Worm (Caenorhabditis elegans) whole organism, young adult: ENCODE results near the gene btb-2.

Experiments used
- B0035.1 ChIP-seq: sonication (generic microtip); optimal IDR thresholded peaks from 2 replicates; lab custom pipeline; 2016; ENCODE audit warnings: missing genetic modification characterization, mild to moderate bottlenecking, missing compliant biosample characterization, missing genotype, missing genetic modification reagents
- D2030.7 ChIP-seq: fragments of 200-800 bp; sonication (Bioruptor generic); IDR thresholded peaks from 2 replicates; pipeline ENCODE4 v1.3.6; 2022; ENCODE audit warnings: missing genetic modification reagents, missing genetic modification characterization, missing compliant biosample characterization
- F23B12.7 ChIP-seq: sonication (generic microtip); optimal IDR thresholded peaks from 2 replicates; lab custom pipeline; 2017; ENCODE audit warnings: missing genetic modification characterization, mild to moderate bottlenecking, missing compliant biosample characterization, antibody characterized with exemption, moderate library complexity; ENCODE audit not compliant: insufficient read depth
- F39B2.1 ChIP-seq: fragments of 200-800 bp; sonication (Bioruptor generic); IDR thresholded peaks from 2 replicates; pipeline ENCODE4 v1.3.6; 2022; ENCODE audit warnings: missing genetic modification reagents, missing genetic modification characterization, missing compliant biosample characterization
- F57C9.4 ChIP-seq: sonication (generic microtip); optimal IDR thresholded peaks from 2 replicates; lab custom pipeline; 2017; ENCODE audit warnings: mild to moderate bottlenecking, missing genetic modification characterization, missing compliant biosample characterization
- K11D2.4 ChIP-seq: fragments of 200-800 bp; sonication (Bioruptor generic); IDR thresholded peaks from 2 replicates; pipeline ENCODE4 v1.3.6; 2022; ENCODE audit warnings: missing genetic modification reagents, missing genetic modification characterization, missing compliant biosample characterization
- ama-1 ChIP-seq, 3 experiments: fragments of 150-350 bp in 1 of 3; sonication (generic microtip) in 2 of 3; optimal IDR thresholded peaks; 2 replicates each; lab custom pipeline; 2014 to 2018; ENCODE audit warnings: missing biosample characterization in 2 of 3, missing genetic modification characterization in 2 of 3, missing genetic modification reagents in 2 of 3
- attf-5 ChIP-seq: fragments of 200-800 bp; sonication (Bioruptor generic); optimal IDR thresholded peaks from 2 replicates; lab custom pipeline; 2018; ENCODE audit warnings: mild to moderate bottlenecking, missing genetic modification characterization, missing compliant biosample characterization
- cebp-1 ChIP-seq, 2 experiments: fragments of 200-800 bp in 1 of 2; sonication (Bioruptor generic) in 1 of 2; sonication (generic microtip) in 1 of 2; IDR thresholded peaks in 1 of 2; optimal IDR thresholded peaks in 1 of 2; 2 replicates each; pipeline versions ENCODE4 v1.3.6 to Lab custom; 2017 to 2022; ENCODE audit warnings: missing compliant biosample characterization in 2 of 2, missing genetic modification characterization in 2 of 2, mild to moderate bottlenecking in 1 of 2, missing genetic modification reagents in 1 of 2, moderate library complexity in 1 of 2
- cebp-2 ChIP-seq: fragments of 200-800 bp; sonication (Bioruptor generic); IDR thresholded peaks from 2 replicates; pipeline ENCODE4 v1.3.6; 2022; ENCODE audit warnings: missing genetic modification characterization, missing compliant biosample characterization
- chd-7 ChIP-seq: sonication (generic microtip); optimal IDR thresholded peaks from 2 replicates; lab custom pipeline; 2016; ENCODE audit warnings: mild to moderate bottlenecking, missing genetic modification characterization, moderate library complexity, missing compliant biosample characterization
- dox-1 ChIP-seq: fragments of 200-800 bp; sonication (Bioruptor generic); IDR thresholded peaks from 2 replicates; pipeline ENCODE4 v1.3.6; 2022; ENCODE audit warnings: missing genetic modification reagents, missing genetic modification characterization, missing compliant biosample characterization
- efl-1 ChIP-seq: fragments of 150-350 bp; optimal IDR thresholded peaks from 2 replicates; lab custom pipeline; 2014; ENCODE audit warnings: missing biosample characterization, missing genetic modification reagents, missing genetic modification characterization
- egl-18 ChIP-seq: fragments of 200-800 bp; sonication (Bioruptor generic); IDR thresholded peaks from 2 replicates; pipeline ENCODE4 v1.3.6; 2022; ENCODE audit warnings: missing genetic modification reagents, missing genetic modification characterization, missing compliant biosample characterization
- egl-44 ChIP-seq: fragments of 200-800 bp; sonication (Bioruptor generic); IDR thresholded peaks from 2 replicates; pipeline ENCODE4 v1.3.6; 2022; ENCODE audit warnings: missing genetic modification reagents, missing genetic modification characterization, missing compliant biosample characterization
- egrh-3 ChIP-seq: fragments of 200-800 bp; sonication (Bioruptor generic); IDR thresholded peaks from 2 replicates; pipeline ENCODE4 v1.3.6; 2022; ENCODE audit warnings: missing genetic modification reagents, missing genetic modification characterization, missing compliant biosample characterization
- ekl-4 ChIP-seq: fragments of 200-800 bp; sonication (Bioruptor generic); IDR thresholded peaks from 2 replicates; pipeline ENCODE4 v1.3.6; 2022; ENCODE audit warnings: missing genetic modification reagents, missing genetic modification characterization, missing compliant biosample characterization
- ets-4 ChIP-seq: fragments of 200-800 bp; sonication (Bioruptor generic); optimal IDR thresholded peaks from 2 replicates; lab custom pipeline; 2018; ENCODE audit warnings: mild to moderate bottlenecking, missing genetic modification characterization, missing compliant biosample characterization
- hrde-1 ChIP-seq: sonication (generic microtip); optimal IDR thresholded peaks from 2 replicates; lab custom pipeline; 2016; ENCODE audit warnings: missing genetic modification characterization, mild to moderate bottlenecking, missing compliant biosample characterization, moderate library complexity, missing genotype, missing genetic modification reagents, borderline replicate concordance
- let-607 ChIP-seq, 2 experiments: fragments of 200-800 bp in 1 of 2; sonication (Bioruptor generic) in 1 of 2; sonication (generic microtip) in 1 of 2; optimal IDR thresholded peaks; 2 replicates each; lab custom pipeline; 2016 to 2018; ENCODE audit warnings: mild to moderate bottlenecking in 2 of 2, missing compliant biosample characterization in 2 of 2, missing genetic modification characterization in 2 of 2, moderate library complexity in 2 of 2, missing genotype in 1 of 2
- lin-40 ChIP-seq: sonication (generic microtip); optimal IDR thresholded peaks from 2 replicates; lab custom pipeline; 2016; ENCODE audit warnings: missing genetic modification characterization, mild to moderate bottlenecking, missing compliant biosample characterization, missing genotype, missing genetic modification reagents
- lin-54 ChIP-seq: fragments of 200-800 bp; sonication (Bioruptor generic); optimal IDR thresholded peaks from 2 replicates; lab custom pipeline; 2018; ENCODE audit warnings: mild to moderate bottlenecking, missing genetic modification characterization, missing compliant biosample characterization
- lir-1 ChIP-seq: fragments of 200-800 bp; sonication (Bioruptor generic); conservative IDR thresholded peaks from 2 replicates; pipeline ENCODE4 v1.3.6; 2022; ENCODE audit warnings: missing genetic modification reagents, missing genetic modification characterization, missing compliant biosample characterization
- madf-8 ChIP-seq: fragments of 200-800 bp; sonication (Bioruptor generic); conservative IDR thresholded peaks from 2 replicates; pipeline ENCODE4 v1.3.6; 2022; ENCODE audit warnings: missing genetic modification reagents, missing genetic modification characterization, missing compliant biosample characterization
- mes-4 ChIP-seq: sonication (generic microtip); optimal IDR thresholded peaks from 2 replicates; lab custom pipeline; 2016; ENCODE audit warnings: missing genotype, missing genetic modification characterization, missing compliant biosample characterization
- mxl-1 ChIP-seq: sonication (generic microtip); optimal IDR thresholded peaks from 2 replicates; lab custom pipeline; 2016; ENCODE audit warnings: missing genetic modification characterization, missing compliant biosample characterization
- nfyb-1 ChIP-seq: fragments of 200-800 bp; sonication (Bioruptor generic); IDR thresholded peaks from 2 replicates; pipeline ENCODE4 v1.3.6; 2022; ENCODE audit warnings: missing genetic modification reagents, missing genetic modification characterization, missing compliant biosample characterization
- nhr-179 ChIP-seq: sonication (generic microtip); optimal IDR thresholded peaks from 2 replicates; lab custom pipeline; 2016; ENCODE audit warnings: mild to moderate bottlenecking, missing genetic modification characterization, missing compliant biosample characterization
- nhr-80 ChIP-seq: sonication (generic microtip); optimal IDR thresholded peaks from 2 replicates; lab custom pipeline; 2016; ENCODE audit warnings: missing genetic modification characterization, missing compliant biosample characterization
- sdz-38 ChIP-seq: sonication (generic microtip); optimal IDR thresholded peaks from 2 replicates; lab custom pipeline; 2016; ENCODE audit warnings: missing genotype, missing genetic modification characterization, missing compliant biosample characterization
- snpc-1.1 ChIP-seq: sonication (generic microtip); optimal IDR thresholded peaks from 2 replicates; lab custom pipeline; 2017; ENCODE audit warnings: missing genetic modification characterization, mild to moderate bottlenecking, missing compliant biosample characterization, antibody characterized with exemption, moderate library complexity, missing genotype, missing genetic modification reagents; ENCODE audit not compliant: insufficient read depth
- somi-1 ChIP-seq: fragments of 200-800 bp; sonication (Bioruptor generic); optimal IDR thresholded peaks from 2 replicates; lab custom pipeline; 2018; ENCODE audit warnings: mild to moderate bottlenecking, missing genetic modification characterization, missing compliant biosample characterization
- tbp1 ChIP-seq: fragments of 200-800 bp; sonication (Bioruptor generic); optimal IDR thresholded peaks from 2 replicates; lab custom pipeline; 2018; ENCODE audit warnings: mild to moderate bottlenecking, missing genetic modification characterization, missing compliant biosample characterization
- unc-62 ChIP-seq: fragments of 150-350 bp; optimal IDR thresholded peaks from 2 replicates; lab custom pipeline; 2014; ENCODE audit warnings: missing biosample characterization, missing genetic modification reagents, missing genetic modification characterization
- zfh-2 ChIP-seq: fragments of 200-800 bp; sonication (Bioruptor generic); conservative IDR thresholded peaks from 2 replicates; pipeline ENCODE4 v1.3.6; 2022; ENCODE audit warnings: missing genetic modification reagents, missing genetic modification characterization, missing compliant biosample characterization
- ztf-26 ChIP-seq: sonication (generic microtip); optimal IDR thresholded peaks from 2 replicates; lab custom pipeline; 2017; ENCODE audit warnings: missing genetic modification characterization, missing compliant biosample characterization

The btb-2 gene

DNA sequence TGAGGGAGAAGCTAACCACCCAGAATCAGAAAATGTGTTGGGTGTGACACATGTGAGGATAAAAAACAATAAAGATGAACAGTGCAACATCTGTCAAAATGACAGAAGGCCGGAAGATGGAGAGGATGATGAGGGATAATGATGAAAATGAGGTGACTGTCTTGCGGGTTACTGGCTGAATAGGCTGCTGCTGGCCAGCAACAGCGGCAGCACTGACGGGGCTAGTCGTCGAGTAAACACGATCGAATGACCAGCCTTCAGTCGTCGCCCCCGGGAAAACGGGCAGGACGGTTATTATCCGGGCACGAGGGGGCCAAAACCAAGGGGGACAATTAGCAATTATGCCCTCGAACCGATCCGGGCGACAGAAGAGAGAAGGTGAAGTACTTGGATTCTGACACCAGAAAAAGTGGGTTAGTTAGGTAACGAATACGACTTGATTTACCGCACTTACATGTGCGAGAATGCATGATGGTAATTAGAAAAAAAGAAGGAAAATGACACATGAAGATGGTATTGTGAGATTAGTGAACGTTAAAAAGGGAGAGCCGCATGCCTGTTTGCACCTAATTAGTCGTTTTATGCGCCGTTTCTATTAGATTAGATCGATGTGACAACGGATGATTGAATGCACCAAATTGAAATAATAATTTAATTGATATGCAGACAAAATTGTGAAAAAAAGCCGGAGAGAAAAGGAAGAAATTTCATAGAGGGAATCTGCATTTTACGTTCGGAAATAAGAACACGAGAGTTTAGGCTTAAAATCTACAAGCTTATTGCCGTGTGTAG is 10.1 kb downstream of the btb-2 start:
- TF ChIP-seq egl-18 (GFP tag; lab: Robert Waterston, UW) (no peak), egrh-3 (GFP tag; lab: Robert Waterston, UW) (0 out of 2 replicates have a peak, but pooled peaks have one; percentile 11), mes-4 (tag; lab: Kevin White, UChicago) (no peak), K11D2.4 (no peak), somi-1 (GFP tag; lab: Kevin White, UChicago) (no peak), lin-40 (no peak), B0035.1 (tag; lab: Kevin White, UChicago) (no peak), efl-1 (GFP tag; lab: Kevin White, UChicago) (no peak), zfh-2 (GFP tag; lab: Robert Waterston, UW) (peak; percentile 72), snpc-1.1 (no peak), F39B2.1 (GFP tag; lab: Robert Waterston, UW) (no peak)

DNA sequence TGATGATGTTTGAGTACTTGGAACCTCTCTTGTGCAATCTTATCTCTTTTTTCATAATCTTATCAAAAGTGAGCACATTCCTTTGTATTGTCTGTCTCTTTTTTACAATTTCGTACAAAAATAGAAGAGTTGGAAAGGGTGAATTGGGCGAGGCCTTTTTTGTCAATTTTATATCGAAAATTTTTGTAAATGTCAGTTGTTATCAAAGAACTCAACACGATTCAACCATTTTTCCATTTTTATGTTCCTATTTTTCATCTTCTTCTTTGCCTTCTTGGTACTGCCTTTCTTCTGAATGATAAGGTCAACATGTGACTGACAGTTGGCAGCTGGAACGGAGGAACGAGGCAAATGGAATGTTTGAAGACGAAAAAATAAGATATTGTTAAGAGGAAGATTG is 12.0 kb downstream of the btb-2 start:
- TF ChIP-seq let-607 (tag; optimal IDR thresholded peaks at IDR 0.05; lab: Kevin White, UChicago) = peak in 1 of 2 experiments; percentile 24
- TF ChIP-seq lir-1 = no peak
- TF ChIP-seq cebp-1 (GFP tag; IDR thresholded peaks at IDR 0.05; lab: Robert Waterston, UW) = no peak
- peak; percentile 16 for TF ChIP-seq cebp-1 (tag; optimal IDR thresholded peaks at IDR 0.05; lab: Kevin White, UChicago)
- TF ChIP-seq B0035.1 (tag; lab: Kevin White, UChicago) = no peak
- TF ChIP-seq ekl-4 = no peak
- peak; percentile 31; the same call in 1 of the 2 replicates for TF ChIP-seq dox-1 (GFP tag; lab: Robert Waterston, UW)
- TF ChIP-seq egl-44 (GFP tag; lab: Robert Waterston, UW) = peak; percentile 26; the same call in 1 of the 2 replicates
- TF ChIP-seq mxl-1 (tag; lab: Kevin White, UChicago) = no peak
- peak; percentile 57 for TF ChIP-seq F23B12.7
- TF ChIP-seq lin-40 = peak; percentile 12
- peak; percentile 53 for TF ChIP-seq ets-4 (GFP tag; lab: Kevin White, UChicago)
- TF ChIP-seq cebp-2 = no peak
- TF ChIP-seq nhr-80 (tag; lab: Kevin White, UChicago) = peak; percentile 90
- no peak for TF ChIP-seq efl-1 (GFP tag; lab: Kevin White, UChicago)
- peak; percentile 33 for TF ChIP-seq unc-62 (GFP tag; lab: Kevin White, UChicago)
- no peak for TF ChIP-seq lin-54 (GFP tag; lab: Kevin White, UChicago)
- no peak for TF ChIP-seq nhr-179 (tag; lab: Kevin White, UChicago)
- TF ChIP-seq, all 124 proteins: peak for 9

DNA sequence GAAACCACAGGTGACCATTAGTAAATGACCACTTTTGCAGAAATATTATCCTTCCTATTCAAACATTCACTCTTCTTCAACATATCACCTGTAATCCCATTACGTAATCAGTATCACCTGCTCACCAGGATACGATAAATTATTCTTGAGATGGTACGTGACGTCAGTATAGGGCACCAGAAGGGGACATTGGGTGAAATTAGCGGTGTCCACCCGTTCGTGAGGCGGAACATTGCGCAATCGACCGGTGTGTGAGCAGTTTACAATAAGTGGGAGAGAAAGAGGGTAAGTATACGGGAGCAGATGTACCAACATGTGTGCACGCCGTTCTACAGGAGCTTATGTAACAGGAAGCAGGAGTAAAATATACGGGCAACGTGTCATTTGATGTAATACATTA is 16.2 kb downstream of the btb-2 start:
- no peak for TF ChIP-seq nfyb-1 (GFP tag; lab: Robert Waterston, UW)
- no peak for TF ChIP-seq let-607 (tag; optimal IDR thresholded peaks at IDR 0.05; lab: Kevin White, UChicago)

DNA sequence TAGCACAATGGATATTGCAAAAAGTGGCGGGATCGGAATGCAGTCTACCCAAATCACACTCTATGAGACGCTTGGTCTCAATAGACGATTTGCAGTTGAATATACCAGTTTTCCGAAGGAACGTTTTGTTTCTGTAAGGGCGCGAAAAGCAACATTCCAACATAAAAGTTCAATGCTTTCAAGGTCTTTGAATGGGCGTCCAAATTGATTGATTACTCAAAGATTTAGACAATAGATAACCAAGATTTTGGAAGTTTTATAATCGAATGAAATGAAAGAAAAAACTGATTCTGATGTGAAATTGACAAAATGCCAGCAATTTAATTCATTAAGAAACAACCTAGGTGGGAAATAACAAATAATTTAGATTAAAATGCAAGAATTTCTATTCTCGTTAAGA is 17.4 kb downstream of the btb-2 start:
- TF ChIP-seq madf-8 (GFP tag; lab: Robert Waterston, UW) (no peak), nhr-179 (tag; lab: Kevin White, UChicago) (no peak), sdz-38 (no peak), F57C9.4 (tag; lab: Kevin White, UChicago) (no peak), attf-5 (no peak), D2030.7 (GFP tag; lab: Robert Waterston, UW) (no peak), hrde-1 (no peak), chd-7 (no peak), ama-1 (optimal IDR thresholded peaks at IDR 0.05; lab: Kevin White, UChicago) (no peak), ama-1 (GFP tag; optimal IDR thresholded peaks at IDR 0.05; lab: Kevin White, UChicago) (no peak), tbp1 (GFP tag; lab: Kevin White, UChicago) (no peak), ztf-26 (tag; lab: Kevin White, UChicago) (no peak)
